Fruit fly (Drosophila melanogaster) whole organism, wandering third instar larva: ENCODE measurements around the gene pic.

Experiments used
- Abd-B ChIP-seq: fragments of >200 bp; optimal IDR thresholded peaks from 2 replicates; lab custom pipeline; 2017; ENCODE audit warnings: missing biosample characterization, missing genetic modification characterization
- Dif ChIP-seq: fragments of 200-275, 200-300 bp; sonication (Bioruptor generic); optimal IDR thresholded peaks from 2 replicates; lab custom pipeline; 2018; ENCODE audit warnings: missing biosample characterization, missing genetic modification characterization; ENCODE audit not compliant: partially characterized antibody
- Hr78 ChIP-seq: fragments of >200 bp; optimal IDR thresholded peaks from 2 replicates; lab custom pipeline; 2017; ENCODE audit warnings: missing biosample characterization, missing genetic modification characterization
- Jra ChIP-seq: sonication (Bioruptor generic); optimal IDR thresholded peaks from 2 replicates; lab custom pipeline; 2016; ENCODE audit warnings: missing biosample characterization, missing genetic modification characterization
- brk ChIP-seq: fragments of 200-800 bp; sonication (Bioruptor generic); optimal IDR thresholded peaks from 2 replicates; lab custom pipeline; 2016; ENCODE audit warnings: missing biosample characterization, mild to moderate bottlenecking, missing genetic modification characterization
- psq ChIP-seq: fragments of 200-800 bp; sonication (Bioruptor generic); optimal IDR thresholded peaks from 3 replicates; lab custom pipeline; 2017; ENCODE audit warnings: missing biosample characterization, mild to moderate bottlenecking, missing genetic modification characterization, moderate library complexity
- tai ChIP-seq: sonication (Bioruptor generic); optimal IDR thresholded peaks from 2 replicates; lab custom pipeline; 2016; ENCODE audit warnings: missing biosample characterization, missing genetic modification characterization

- TF ChIP-seq brk, result no peak
- TF ChIP-seq Hr78 (GFP tag; lab: Kevin White, UChicago), result no peak
- no peak for TF ChIP-seq tai (GFP tag; lab: Kevin White, UChicago)
- TF ChIP-seq Abd-B (GFP tag; lab: Kevin White, UChicago), result no peak
- TF ChIP-seq psq (GFP tag; lab: Kevin White, UChicago), result no peak
- TF ChIP-seq Dif (GFP tag; lab: Kevin White, UChicago), result no peak
- no peak for TF ChIP-seq Jra (GFP tag; lab: Kevin White, UChicago)
Measured at dm6 chr3R:13047431-13047830, 4.6 kb upstream of the pic start, which contains the start of gene CG31157.
